Fruit fly (Drosophila melanogaster) whole organism, embryonic: ENCODE measurements around the gene CG42299.

Experiments used
- B-H2 ChIP-seq: fragments of 200-800 bp; sonication (Bioruptor generic); optimal IDR thresholded peaks from 2 replicates; lab custom pipeline; 2018; ENCODE audit warnings: missing biosample characterization, mild to moderate bottlenecking, missing genetic modification characterization
- BtbVII ChIP-seq: fragments of 200-800 bp; sonication (Bioruptor generic); optimal IDR thresholded peaks from 3 replicates; lab custom pipeline; 2017; ENCODE audit warnings: missing biosample characterization, mild to moderate bottlenecking, missing genetic modification characterization
- CG10147 ChIP-seq: fragments of 200-800 bp; sonication (Bioruptor generic); optimal IDR thresholded peaks from 2 replicates; lab custom pipeline; 2019; ENCODE audit warnings: missing biosample characterization, mild to moderate bottlenecking, missing genetic modification characterization, moderate library complexity
- CG10267 ChIP-seq: fragments of 200-800 bp; sonication (Bioruptor generic); optimal IDR thresholded peaks from 2 replicates; lab custom pipeline; 2018; ENCODE audit warnings: missing biosample characterization, mild to moderate bottlenecking, missing genetic modification characterization, moderate library complexity
- CG11398 ChIP-seq: fragments of 200-800 bp; sonication (Bioruptor generic); optimal IDR thresholded peaks from 2 replicates; lab custom pipeline; 2016; ENCODE audit warnings: missing biosample characterization, missing genetic modification characterization
- CG11723 ChIP-seq: fragments of 200-800 bp; sonication (Bioruptor generic); optimal IDR thresholded peaks from 2 replicates; lab custom pipeline; 2017; ENCODE audit warnings: missing biosample characterization, mild to moderate bottlenecking, missing genetic modification characterization
- CG12071 ChIP-seq: fragments of 200-800 bp; sonication (Bioruptor generic); optimal IDR thresholded peaks from 3 replicates; lab custom pipeline; 2018; ENCODE audit warnings: missing biosample characterization, mild to moderate bottlenecking, missing genetic modification characterization
- CG12942 ChIP-seq: fragments of 200-800 bp; sonication (Bioruptor generic); optimal IDR thresholded peaks from 3 replicates; lab custom pipeline; 2016; ENCODE audit warnings: missing biosample characterization, missing genetic modification characterization
- CG14050 ChIP-seq: fragments of 200-800 bp; sonication (Bioruptor generic); IDR thresholded peaks from 3 replicates; pipeline ENCODE4 v1.3.6; 2022; ENCODE audit warnings: missing biosample characterization, missing genetic modification characterization
- CG14667 ChIP-seq: fragments of 200-800 bp; sonication (Bioruptor generic); IDR thresholded peaks from 2 replicates; pipeline ENCODE4 v1.3.6; 2022; ENCODE audit warnings: missing biosample characterization, missing genetic modification characterization
- CG16813 ChIP-seq: fragments of 200-800 bp; sonication (Bioruptor generic); IDR thresholded peaks from 3 replicates; pipeline ENCODE4 v1.3.6; 2022; ENCODE audit warnings: missing biosample characterization, missing genetic modification characterization; ENCODE audit not compliant: partially characterized antibody
- CG18262 ChIP-seq: fragments of 200-800 bp; optimal IDR thresholded peaks from 3 replicates; lab custom pipeline; 2019; ENCODE audit warnings: missing biosample characterization, mild to moderate bottlenecking, missing genetic modification characterization, moderate library complexity
- CG30020 ChIP-seq: fragments of 200-800 bp; optimal IDR thresholded peaks from 2 replicates; lab custom pipeline; 2019; ENCODE audit warnings: missing biosample characterization, mild to moderate bottlenecking, missing genetic modification characterization, moderate library complexity
- CG31388 ChIP-seq: fragments of 200-800 bp; sonication (Bioruptor generic); optimal IDR thresholded peaks from 2 replicates; lab custom pipeline; 2016; ENCODE audit warnings: missing biosample characterization, missing genetic modification characterization
- CG32532 ChIP-seq: fragments of 200-800 bp; sonication (Bioruptor generic); IDR thresholded peaks from 2 replicates; pipeline ENCODE4 v1.3.6; 2022; ENCODE audit warnings: missing biosample characterization, missing genetic modification characterization
- CG3995 ChIP-seq: fragments of 200-800 bp; sonication (Bioruptor generic); optimal IDR thresholded peaks from 3 replicates; lab custom pipeline; 2016; ENCODE audit warnings: missing biosample characterization, missing genetic modification characterization
- CG4282 ChIP-seq: fragments of 200-800 bp; sonication (Bioruptor generic); optimal IDR thresholded peaks from 2 replicates; lab custom pipeline; 2016; ENCODE audit warnings: missing biosample characterization, missing genetic modification characterization
- D19A ChIP-seq: fragments of 200-800 bp; optimal IDR thresholded peaks from 3 replicates; lab custom pipeline; 2019; ENCODE audit warnings: missing biosample characterization, mild to moderate bottlenecking, missing genetic modification characterization, moderate library complexity
- D19B ChIP-seq: fragments of 200-800 bp; sonication (Bioruptor generic); optimal IDR thresholded peaks from 2 replicates; lab custom pipeline; 2017; ENCODE audit warnings: missing biosample characterization, mild to moderate bottlenecking, missing genetic modification characterization
- Dad ChIP-seq: fragments of 200-800 bp; sonication (Bioruptor generic); optimal IDR thresholded peaks from 3 replicates; lab custom pipeline; 2016; ENCODE audit warnings: missing biosample characterization, missing genetic modification characterization
- Hand ChIP-seq: fragments of 200-800 bp; sonication (Bioruptor generic); optimal IDR thresholded peaks from 2 replicates; lab custom pipeline; 2017; ENCODE audit warnings: mild to moderate bottlenecking, missing biosample characterization, missing genetic modification reagents, missing genetic modification characterization
- Lpt ChIP-seq: fragments of >200 bp; optimal IDR thresholded peaks from 2 replicates; lab custom pipeline; 2018; ENCODE audit warnings: missing biosample characterization, missing genetic modification characterization
- Trl ChIP-seq, 3 experiments: fragments of >200 bp in 2 of 3; fragments of 200-800 bp in 1 of 3; sonication (Bioruptor generic) in 1 of 3; optimal IDR thresholded peaks; 2 replicates in 1 of 3; 3 replicates in 2 of 3; lab custom pipeline; 2016 to 2017; ENCODE audit warnings: missing biosample characterization in 1 of 3, missing genetic modification characterization in 1 of 3
- Xbp1 ChIP-seq: fragments of 200-800 bp; sonication (Bioruptor generic); optimal IDR thresholded peaks from 3 replicates; lab custom pipeline; 2016; ENCODE audit warnings: missing biosample characterization, mild to moderate bottlenecking, missing genetic modification characterization
- bigmax ChIP-seq: fragments of 200-800 bp; sonication (Bioruptor generic); optimal IDR thresholded peaks from 2 replicates; lab custom pipeline; 2018; ENCODE audit warnings: missing biosample characterization, mild to moderate bottlenecking, missing genetic modification characterization
- bowl ChIP-seq: fragments of 200-800 bp; sonication (Bioruptor generic); IDR thresholded peaks from 2 replicates; pipeline ENCODE4 v1.3.6; 2022; ENCODE audit warnings: missing biosample characterization, missing genetic modification characterization
- caup ChIP-seq: fragments of 200-800 bp; sonication (Bioruptor generic); optimal IDR thresholded peaks from 3 replicates; lab custom pipeline; 2017; ENCODE audit warnings: missing biosample characterization, mild to moderate bottlenecking, missing genetic modification characterization, moderate library complexity; ENCODE audit not compliant: severe bottlenecking
- crc ChIP-seq: fragments of 200-800 bp; sonication (Bioruptor generic); optimal IDR thresholded peaks from 2 replicates; lab custom pipeline; 2016; ENCODE audit warnings: missing biosample characterization, missing genetic modification characterization
- crp ChIP-seq, 2 experiments: fragments of 200-800 bp; sonication (Bioruptor generic); optimal IDR thresholded peaks; 2 replicates in 1 of 2; 3 replicates in 1 of 2; lab custom pipeline; 2017; ENCODE audit warnings: missing biosample characterization in 2 of 2, missing genetic modification characterization in 2 of 2, mild to moderate bottlenecking in 1 of 2, moderate library complexity in 1 of 2
- cwo ChIP-seq: fragments of 200-800 bp; sonication (Bioruptor generic); optimal IDR thresholded peaks from 3 replicates; lab custom pipeline; 2017; ENCODE audit warnings: missing biosample characterization, missing genetic modification characterization, mild to moderate bottlenecking, moderate library complexity, missing genetic modification reagents
- danr ChIP-seq: fragments of 200-800 bp; sonication (Bioruptor generic); IDR thresholded peaks from 2 replicates; pipeline ENCODE4 v1.3.6; 2022; ENCODE audit warnings: missing biosample characterization, missing genetic modification characterization
- gem ChIP-seq: fragments of 200-800 bp; sonication (Bioruptor generic); optimal IDR thresholded peaks from 2 replicates; lab custom pipeline; 2019; ENCODE audit warnings: missing biosample characterization, mild to moderate bottlenecking, missing genetic modification characterization, moderate library complexity
- ham ChIP-seq: fragments of 200-800 bp; sonication (Bioruptor generic); IDR thresholded peaks from 2 replicates; pipeline ENCODE4 v1.3.6; 2022; ENCODE audit warnings: missing biosample characterization, missing genetic modification characterization
- klu ChIP-seq: fragments of 200-800 bp; sonication (Bioruptor generic); IDR thresholded peaks from 2 replicates; pipeline ENCODE4 v1.3.6; 2022; ENCODE audit warnings: missing biosample characterization, missing genetic modification characterization
- lilli ChIP-seq: fragments of 200-800 bp; sonication (Bioruptor generic); optimal IDR thresholded peaks from 3 replicates; lab custom pipeline; 2016; ENCODE audit warnings: missing biosample characterization, missing genetic modification characterization
- nmo ChIP-seq: fragments of 200-800 bp; sonication (Bioruptor generic); optimal IDR thresholded peaks from 2 replicates; lab custom pipeline; 2018; ENCODE audit warnings: missing biosample characterization, mild to moderate bottlenecking, missing genetic modification characterization, moderate library complexity
- otp ChIP-seq: fragments of 200-800 bp; sonication (Bioruptor generic); IDR thresholded peaks from 3 replicates; pipeline ENCODE4, ENCODE4 v1.3.6; 2022; ENCODE audit warnings: missing biosample characterization, missing genetic modification characterization
- pfk ChIP-seq: fragments of 200-800 bp; sonication (Bioruptor generic); optimal IDR thresholded peaks from 2 replicates; lab custom pipeline; 2018; ENCODE audit warnings: missing biosample characterization, mild to moderate bottlenecking, missing genetic modification characterization, moderate library complexity
- pnt ChIP-seq: fragments of 200-800 bp; sonication (Bioruptor generic); optimal IDR thresholded peaks from 3 replicates; lab custom pipeline; 2016; ENCODE audit warnings: missing biosample characterization, missing genetic modification characterization
- pros ChIP-seq: fragments of 200-800 bp; sonication (Bioruptor generic); optimal IDR thresholded peaks from 3 replicates; lab custom pipeline; 2019; ENCODE audit warnings: missing biosample characterization, mild to moderate bottlenecking, missing genetic modification characterization, moderate library complexity
- ro ChIP-seq: fragments of 200-800 bp; sonication (Bioruptor generic); IDR thresholded peaks from 2 replicates; pipeline ENCODE4 v1.3.6; 2022; ENCODE audit warnings: missing biosample characterization, missing genetic modification characterization
- sqz ChIP-seq: fragments of 200-800 bp; sonication (Bioruptor generic); optimal IDR thresholded peaks from 3 replicates; lab custom pipeline; 2018; ENCODE audit warnings: missing biosample characterization, mild to moderate bottlenecking, missing genetic modification characterization
- twi ChIP-seq: fragments of 200-800 bp; optimal IDR thresholded peaks from 2 replicates; lab custom pipeline; 2019; ENCODE audit warnings: missing biosample characterization, mild to moderate bottlenecking, missing genetic modification characterization, moderate library complexity
- vfl ChIP-seq: fragments of 200-800 bp; sonication (Bioruptor generic); optimal IDR thresholded peaks from 2 replicates; lab custom pipeline; 2016; ENCODE audit warnings: missing biosample characterization, missing genetic modification characterization
- zen ChIP-seq: fragments of 200-800 bp; sonication (Bioruptor generic); optimal IDR thresholded peaks from 3 replicates; lab custom pipeline; 2018; ENCODE audit warnings: missing biosample characterization, mild to moderate bottlenecking, missing genetic modification characterization, moderate library complexity

Gene CG42299

dm6 chrX:15552472-15552888, 23.0 kb downstream of the CG42299 start (continued):
- peak; percentile 23 for TF ChIP-seq gem (tag; lab: Kevin White, UChicago)
- TF ChIP-seq CG4282 = no peak
- TF ChIP-seq ham = no peak
- no peak for TF ChIP-seq B-H2
- no peak for TF ChIP-seq CG11723 (GFP tag; lab: Kevin White, UChicago)
- TF ChIP-seq bigmax (GFP tag; lab: Kevin White, UChicago) = no peak
- TF ChIP-seq cwo (GFP tag; lab: Kevin White, UChicago) = no peak
- TF ChIP-seq Lpt (GFP tag; lab: Kevin White, UChicago) = no peak
- no peak for TF ChIP-seq vfl
- no peak for TF ChIP-seq CG14667 (GFP tag; lab: Robert Waterston, UW)
- TF ChIP-seq CG12942 (GFP tag; lab: Kevin White, UChicago) = no peak
- TF ChIP-seq nmo = peak; percentile 20
- no peak for TF ChIP-seq Xbp1 (GFP tag; lab: Kevin White, UChicago)
- no peak for TF ChIP-seq CG30020
- peak; percentile 50 for TF ChIP-seq D19A (tag; lab: Kevin White, UChicago)
- no peak for TF ChIP-seq CG31388
- no peak for TF ChIP-seq klu (GFP tag; lab: Robert Waterston, UW)
- TF ChIP-seq CG12071 (GFP tag; lab: Kevin White, UChicago) = no peak
- no peak for TF ChIP-seq pros
- no peak for TF ChIP-seq crc
- peak; percentile 32 for TF ChIP-seq D19B
- TF ChIP-seq caup (GFP tag; lab: Kevin White, UChicago) = no peak
- TF ChIP-seq Trl (optimal IDR thresholded peaks at IDR 0.05; lab: Kevin White, UChicago) = no peak
- TF ChIP-seq Trl (GFP tag; optimal IDR thresholded peaks at IDR 0.05; lab: Kevin White, UChicago) = no peak
- no peak for TF ChIP-seq CG16813 (GFP tag; lab: Robert Waterston, UW)
- peak; percentile 33 for TF ChIP-seq CG18262 (tag; lab: Kevin White, UChicago)
- no peak for TF ChIP-seq CG10267
- no peak for TF ChIP-seq BtbVII (GFP tag; lab: Kevin White, UChicago)
- TF ChIP-seq Hand (GFP tag; lab: Kevin White, UChicago) = no peak
- TF ChIP-seq crp (GFP tag; optimal IDR thresholded peaks at IDR 0.05; lab: Kevin White, UChicago) = no peak
- no peak for TF ChIP-seq sqz (GFP tag; lab: Kevin White, UChicago)
- no peak for TF ChIP-seq CG11398
- TF ChIP-seq ro (GFP tag; lab: Robert Waterston, UW) = no peak
- no peak for TF ChIP-seq CG32532 (GFP tag; lab: Robert Waterston, UW)
- TF ChIP-seq lilli (GFP tag; lab: Kevin White, UChicago) = no peak
- no peak for TF ChIP-seq bowl (GFP tag; lab: Robert Waterston, UW)
- TF ChIP-seq twi = no peak
- no peak for TF ChIP-seq CG3995 (GFP tag; lab: Kevin White, UChicago)
- no peak for TF ChIP-seq Dad (GFP tag; lab: Kevin White, UChicago)
- TF ChIP-seq danr (GFP tag; lab: Robert Waterston, UW) = no peak
- TF ChIP-seq CG14050 = no peak
- no peak for TF ChIP-seq otp (GFP tag; lab: Robert Waterston, UW)
- TF ChIP-seq pfk = no peak
- TF ChIP-seq CG10147 (GFP tag; lab: Kevin White, UChicago) = no peak
- no peak for TF ChIP-seq pnt
- no peak for TF ChIP-seq zen
